Fruit fly (Drosophila melanogaster): ENCODE measurements around the gene CG33928.

CG33928 gene

dm6 chr2L:17449608-17450504 is 13.5 kb upstream of the CG33928 start, which contains the start of gene dl (continued):
- TF ChIP-seq CG4617 (GFP tag; optimal IDR thresholded peaks at IDR 0.05; ENCODE audit: borderline replicate concordance): no peak
- TF ChIP-seq CG10462 (GFP tag; optimal IDR thresholded peaks at IDR 0.05): no peak
- TF ChIP-seq crp (GFP tag; optimal IDR thresholded peaks at IDR 0.05): no peak
- no peak for TF ChIP-seq CG1832 (GFP tag; optimal IDR thresholded peaks at IDR 0.05)
- no peak for TF ChIP-seq sna (GFP tag; IDR thresholded peaks at IDR 0.05; ENCODE audit: partially characterized antibody)
- no peak for TF ChIP-seq sim (GFP tag; IDR thresholded peaks at IDR 0.05)
- TF ChIP-seq seq (GFP tag; IDR thresholded peaks at IDR 0.05): no peak
- TF ChIP-seq Blimp-1 (GFP tag; optimal IDR thresholded peaks at IDR 0.05): peak; percentile 58
- no peak for TF ChIP-seq HLH3B (GFP tag; IDR thresholded peaks at IDR 0.05)
- no peak for TF ChIP-seq CG7556 (GFP tag; optimal IDR thresholded peaks at IDR 0.05)
- no peak for TF ChIP-seq TFAM (GFP tag; optimal IDR thresholded peaks at IDR 0.05)
- no peak for TF ChIP-seq gt (GFP tag; IDR thresholded peaks at IDR 0.05)
- TF ChIP-seq CG11504 (tag; optimal IDR thresholded peaks at IDR 0.05): no peak
- TF ChIP-seq D19B (GFP tag; optimal IDR thresholded peaks at IDR 0.05): peak; percentile 84
- no peak for TF ChIP-seq CG7987 (GFP tag; optimal IDR thresholded peaks at IDR 0.05)
- no peak for TF ChIP-seq peb (GFP tag; IDR thresholded peaks at IDR 0.05)
- no peak for TF ChIP-seq gro (GFP tag; optimal IDR thresholded peaks at IDR 0.05)
- no peak for TF ChIP-seq CG31224 (GFP tag; IDR thresholded peaks at IDR 0.05)
- no peak for TF ChIP-seq z (GFP tag; IDR thresholded peaks at IDR 0.05)
- TF ChIP-seq CG33557 (GFP tag; optimal IDR thresholded peaks at IDR 0.05): no peak
- no peak for TF ChIP-seq Side (GFP tag; optimal IDR thresholded peaks at IDR 0.05)
- TF ChIP-seq Nf-YB (GFP tag; optimal IDR thresholded peaks at IDR 0.05): no peak
- TF ChIP-seq vvl (GFP tag; IDR thresholded peaks at IDR 0.05): no peak
- no peak for TF ChIP-seq Hr78 (GFP tag; optimal IDR thresholded peaks at IDR 0.05)
- TF ChIP-seq BtbVII (GFP tag; optimal IDR thresholded peaks at IDR 0.05): no peak
- TF ChIP-seq CG12391 (tag; optimal IDR thresholded peaks at IDR 0.05): no peak
- TF ChIP-seq ash1 (GFP tag; optimal IDR thresholded peaks at IDR 0.05): no peak
- TF ChIP-seq en (GFP tag; optimal IDR thresholded peaks at IDR 0.05): no peak
- no peak; the same call in 2 of the 3 replicates for TF ChIP-seq so (GFP tag; IDR thresholded peaks at IDR 0.05)
- TF ChIP-seq CG14014 (GFP tag; IDR thresholded peaks at IDR 0.05): no peak
- no peak for TF ChIP-seq Hey (tag; optimal IDR thresholded peaks at IDR 0.05)
- no peak for TF ChIP-seq CG2120 (GFP tag; optimal IDR thresholded peaks at IDR 0.05)
- TF ChIP-seq CG7963 (GFP tag; IDR thresholded peaks at IDR 0.05; ENCODE audit: partially characterized antibody): no peak
- no peak for TF ChIP-seq CG10267 (tag; optimal IDR thresholded peaks at IDR 0.05)
- TF ChIP-seq CG17912 (GFP tag; optimal IDR thresholded peaks at IDR 0.05): no peak
- no peak for TF ChIP-seq CG2116 (GFP tag; optimal IDR thresholded peaks at IDR 0.05)
- no peak for TF ChIP-seq CG6854 (GFP tag; optimal IDR thresholded peaks at IDR 0.05)
- TF ChIP-seq Rfx (GFP tag; IDR thresholded peaks at IDR 0.05): peak; percentile 27; the same call in 1 of the 2 replicates
- no peak for TF ChIP-seq zen (tag; optimal IDR thresholded peaks at IDR 0.05)
- TF ChIP-seq CG12071 (GFP tag; optimal IDR thresholded peaks at IDR 0.05): no peak
- TF ChIP-seq CG9437 (GFP tag; optimal IDR thresholded peaks at IDR 0.05): no peak
- TF ChIP-seq pum (GFP tag; optimal IDR thresholded peaks at IDR 0.05): no peak
- TF ChIP-seq ewg (GFP tag; optimal IDR thresholded peaks at IDR 0.05): no peak
- TF ChIP-seq CG43689 (GFP tag; IDR thresholded peaks at IDR 0.05): no peak
- TF ChIP-seq CG32532 (GFP tag; IDR thresholded peaks at IDR 0.05): no peak; the same call in 1 of the 2 replicates
- no peak for TF ChIP-seq CG6654 (GFP tag; optimal IDR thresholded peaks at IDR 0.05)
- TF ChIP-seq lab (GFP tag; optimal IDR thresholded peaks at IDR 0.05): peak; percentile 40
- peak; percentile 7 for TF ChIP-seq CG13894 (tag; optimal IDR thresholded peaks at IDR 0.05)
